Worm (Caenorhabditis elegans): ENCODE results near the gene srg-26.

DNA sequence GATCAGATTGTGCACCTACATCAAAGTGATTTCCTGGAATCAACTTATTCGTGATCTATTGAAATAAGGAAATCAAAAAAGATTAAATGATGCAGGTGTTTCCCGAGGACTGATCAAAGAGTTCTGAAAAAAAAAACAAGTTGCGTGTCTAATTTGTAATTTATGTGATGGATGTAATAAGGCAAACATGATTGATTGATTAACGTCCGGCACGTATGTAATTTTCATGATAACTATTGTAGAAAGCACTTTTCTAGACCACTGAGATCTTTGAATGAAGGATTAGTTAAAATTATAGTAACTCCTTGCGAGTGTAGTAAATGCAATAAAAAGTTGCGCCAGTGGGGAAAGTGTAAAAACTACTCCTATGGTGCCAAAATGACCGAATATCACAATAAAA is 14.4 kb downstream of the srg-26 start, which contains the start of gene srg-25:
- TF ChIP-seq unc-39 (tag; optimal IDR thresholded peaks at IDR 0.05): no peak
- no peak for TF ChIP-seq mdl-1 (tag; optimal IDR thresholded peaks at IDR 0.05)
- TF ChIP-seq aly-2 (tag; optimal IDR thresholded peaks at IDR 0.05): no peak
- no peak for TF ChIP-seq nhr-237 (tag; optimal IDR thresholded peaks at IDR 0.05)
- TF ChIP-seq dmd-4 (tag; optimal IDR thresholded peaks at IDR 0.05): no peak
- no peak for TF ChIP-seq ZK546.5 (tag; optimal IDR thresholded peaks at IDR 0.05)
- no peak for TF ChIP-seq blmp-1 (tag; optimal IDR thresholded peaks at IDR 0.05; ENCODE audit: insufficient read depth)
- no peak for TF ChIP-seq unc-55 (GFP tag; optimal IDR thresholded peaks at IDR 0.05)
- no peak for TF ChIP-seq lin-11 (tag; optimal IDR thresholded peaks at IDR 0.05)
- no peak for TF ChIP-seq unc-62 (GFP tag; optimal IDR thresholded peaks at IDR 0.05)
